Worm (Caenorhabditis elegans) whole organism, young adult: ENCODE data around the gene acr-17.

ENCODE experiments used
- C17E4.6 ChIP-seq: fragments of 200-800 bp; sonication (Bioruptor generic); IDR thresholded peaks from 2 replicates; pipeline ENCODE4 v1.3.6; 2022; ENCODE audit warnings: missing genetic modification reagents, missing genetic modification characterization, missing compliant biosample characterization
- D2030.7 ChIP-seq: fragments of 200-800 bp; sonication (Bioruptor generic); IDR thresholded peaks from 2 replicates; pipeline ENCODE4 v1.3.6; 2022; ENCODE audit warnings: missing genetic modification reagents, missing genetic modification characterization, missing compliant biosample characterization
- F10E7.11 ChIP-seq: sonication (generic microtip); optimal IDR thresholded peaks from 2 replicates; lab custom pipeline; 2017; ENCODE audit warnings: mild to moderate bottlenecking, missing genetic modification characterization, moderate library complexity, missing compliant biosample characterization
- F33H1.4 ChIP-seq: fragments of 200-800 bp; sonication (Bioruptor generic); IDR thresholded peaks from 2 replicates; pipeline ENCODE4 v1.3.6; 2022; ENCODE audit warnings: missing genetic modification reagents, missing genetic modification characterization, missing compliant biosample characterization
- F37B4.10 ChIP-seq: fragments of 200-800 bp; sonication (Bioruptor generic); IDR thresholded peaks from 2 replicates; pipeline ENCODE4 v1.3.6; 2022; ENCODE audit warnings: missing genetic modification characterization, missing compliant biosample characterization
- F39B2.1 ChIP-seq: fragments of 200-800 bp; sonication (Bioruptor generic); IDR thresholded peaks from 2 replicates; pipeline ENCODE4 v1.3.6; 2022; ENCODE audit warnings: missing genetic modification reagents, missing genetic modification characterization, missing compliant biosample characterization
- T07F8.4 ChIP-seq: sonication (generic microtip); optimal IDR thresholded peaks from 2 replicates; lab custom pipeline; 2016; ENCODE audit warnings: mild to moderate bottlenecking, missing genetic modification characterization, moderate library complexity, missing compliant biosample characterization
- T26A5.8 ChIP-seq: sonication (generic microtip); optimal IDR thresholded peaks from 2 replicates; lab custom pipeline; 2016; ENCODE audit warnings: missing genetic modification characterization, missing compliant biosample characterization
- Y56A3A.18 ChIP-seq: fragments of 200-800 bp; sonication (Bioruptor generic); IDR thresholded peaks from 2 replicates; pipeline ENCODE4 v1.3.6; 2022; ENCODE audit warnings: missing genetic modification reagents, missing genetic modification characterization, missing compliant biosample characterization
- akir-1 ChIP-seq: fragments of 200-800 bp; sonication (Bioruptor generic); optimal IDR thresholded peaks from 2 replicates; lab custom pipeline; 2018; ENCODE audit warnings: mild to moderate bottlenecking, missing genetic modification characterization, moderate library complexity, missing compliant biosample characterization
- athp-1 ChIP-seq: sonication (generic microtip); optimal IDR thresholded peaks from 2 replicates; lab custom pipeline; 2017; ENCODE audit warnings: mild to moderate bottlenecking, missing genetic modification characterization, missing compliant biosample characterization
- attf-3 ChIP-seq: fragments of 200-800 bp; sonication (Bioruptor generic); conservative IDR thresholded peaks from 2 replicates; pipeline ENCODE4 v1.3.6; 2022; ENCODE audit warnings: missing genetic modification reagents, missing genetic modification characterization, missing compliant biosample characterization
- attf-5 ChIP-seq: fragments of 200-800 bp; sonication (Bioruptor generic); optimal IDR thresholded peaks from 2 replicates; lab custom pipeline; 2018; ENCODE audit warnings: mild to moderate bottlenecking, missing genetic modification characterization, missing compliant biosample characterization
- attf-6 ChIP-seq: fragments of 200-800 bp; sonication (Bioruptor generic); IDR thresholded peaks from 2 replicates; pipeline ENCODE4 v1.3.6; 2022; ENCODE audit warnings: missing genetic modification reagents, missing genetic modification characterization, missing compliant biosample characterization
- ceh-100 ChIP-seq: fragments of 200-800 bp; sonication (Bioruptor generic); IDR thresholded peaks from 2 replicates; pipeline ENCODE4 v1.3.6; 2022; ENCODE audit warnings: missing genetic modification reagents, missing genetic modification characterization, missing compliant biosample characterization
- ceh-58 ChIP-seq: fragments of 200-800 bp; sonication (Bioruptor generic); IDR thresholded peaks from 2 replicates; pipeline ENCODE4 v1.3.6; 2022; ENCODE audit warnings: missing genetic modification characterization, missing compliant biosample characterization
- ceh-91 ChIP-seq: fragments of 200-800 bp; sonication (Bioruptor generic); IDR thresholded peaks from 2 replicates; pipeline ENCODE4 v1.3.6; 2022; ENCODE audit warnings: missing genetic modification reagents, missing genetic modification characterization, missing compliant biosample characterization
- die-1 ChIP-seq: sonication (generic microtip); optimal IDR thresholded peaks from 2 replicates; lab custom pipeline; 2016; ENCODE audit warnings: missing genotype, mild to moderate bottlenecking, missing genetic modification characterization, missing compliant biosample characterization
- dpff-1 ChIP-seq: sonication (generic microtip); optimal IDR thresholded peaks from 2 replicates; lab custom pipeline; 2017; ENCODE audit warnings: mild to moderate bottlenecking, missing genetic modification characterization, missing compliant biosample characterization
- efl-1 ChIP-seq: fragments of 150-350 bp; optimal IDR thresholded peaks from 2 replicates; lab custom pipeline; 2014; ENCODE audit warnings: missing biosample characterization, missing genetic modification reagents, missing genetic modification characterization
- egrh-3 ChIP-seq: fragments of 200-800 bp; sonication (Bioruptor generic); IDR thresholded peaks from 2 replicates; pipeline ENCODE4 v1.3.6; 2022; ENCODE audit warnings: missing genetic modification reagents, missing genetic modification characterization, missing compliant biosample characterization
- hlh-12 ChIP-seq: sonication (generic microtip); optimal IDR thresholded peaks from 2 replicates; lab custom pipeline; 2016; ENCODE audit warnings: missing genetic modification characterization, missing compliant biosample characterization
- let-526 ChIP-seq: fragments of 200-800 bp; sonication (Bioruptor generic); IDR thresholded peaks from 2 replicates; pipeline ENCODE4 v1.3.6; 2022; ENCODE audit warnings: missing genetic modification reagents, missing genetic modification characterization, missing compliant biosample characterization
- lin-26 ChIP-seq: fragments of 200-800 bp; sonication (Bioruptor generic); IDR thresholded peaks from 2 replicates; pipeline ENCODE4 v1.3.6; 2022; ENCODE audit warnings: missing genetic modification reagents, missing genetic modification characterization, missing compliant biosample characterization
- lin-35 ChIP-seq, 3 experiments: fragments of 150-350 bp in 2 of 3; sonication (generic microtip) in 1 of 3; optimal IDR thresholded peaks; 2 replicates each; lab custom pipeline; 2014 to 2018; ENCODE audit warnings: missing biosample characterization in 3 of 3, missing genetic modification characterization in 3 of 3, missing genetic modification reagents in 3 of 3
- lin-40 ChIP-seq: sonication (generic microtip); optimal IDR thresholded peaks from 2 replicates; lab custom pipeline; 2016; ENCODE audit warnings: missing genetic modification characterization, mild to moderate bottlenecking, missing compliant biosample characterization, missing genotype, missing genetic modification reagents
- lir-1 ChIP-seq: fragments of 200-800 bp; sonication (Bioruptor generic); conservative IDR thresholded peaks from 2 replicates; pipeline ENCODE4 v1.3.6; 2022; ENCODE audit warnings: missing genetic modification reagents, missing genetic modification characterization, missing compliant biosample characterization
- lsy-27 ChIP-seq: sonication (generic microtip); optimal IDR thresholded peaks from 2 replicates; lab custom pipeline; 2017; ENCODE audit warnings: missing genetic modification characterization, mild to moderate bottlenecking, missing compliant biosample characterization, antibody characterized with exemption, missing genotype, borderline replicate concordance; ENCODE audit not compliant: insufficient read depth
- madf-10 ChIP-seq: sonication (generic microtip); optimal IDR thresholded peaks from 2 replicates; lab custom pipeline; 2016; ENCODE audit warnings: mild to moderate bottlenecking, missing genetic modification characterization, missing compliant biosample characterization
- madf-6 ChIP-seq: fragments of 200-800 bp; sonication (Bioruptor generic); IDR thresholded peaks from 2 replicates; pipeline ENCODE4 v1.3.6; 2022; ENCODE audit warnings: missing genetic modification reagents, missing genetic modification characterization, missing compliant biosample characterization
- madf-8 ChIP-seq: fragments of 200-800 bp; sonication (Bioruptor generic); conservative IDR thresholded peaks from 2 replicates; pipeline ENCODE4 v1.3.6; 2022; ENCODE audit warnings: missing genetic modification reagents, missing genetic modification characterization, missing compliant biosample characterization
- mcd-1 ChIP-seq: fragments of 200-800 bp; sonication (Bioruptor generic); IDR thresholded peaks from 2 replicates; pipeline ENCODE4 v1.3.6; 2022; ENCODE audit warnings: missing genetic modification reagents, missing genetic modification characterization, missing compliant biosample characterization
- mel-28 ChIP-seq: sonication (generic microtip); optimal IDR thresholded peaks from 2 replicates; lab custom pipeline; 2016; ENCODE audit warnings: borderline replicate concordance, mild to moderate bottlenecking, missing genetic modification characterization, missing compliant biosample characterization
- mes-4 ChIP-seq: sonication (generic microtip); optimal IDR thresholded peaks from 2 replicates; lab custom pipeline; 2016; ENCODE audit warnings: missing genotype, missing genetic modification characterization, missing compliant biosample characterization
- nfyb-1 ChIP-seq: fragments of 200-800 bp; sonication (Bioruptor generic); IDR thresholded peaks from 2 replicates; pipeline ENCODE4 v1.3.6; 2022; ENCODE audit warnings: missing genetic modification reagents, missing genetic modification characterization, missing compliant biosample characterization
- nhr-80 ChIP-seq: sonication (generic microtip); optimal IDR thresholded peaks from 2 replicates; lab custom pipeline; 2016; ENCODE audit warnings: missing genetic modification characterization, missing compliant biosample characterization
- pbrm-1 ChIP-seq: fragments of 200-800 bp; sonication (Bioruptor generic); IDR thresholded peaks from 2 replicates; pipeline ENCODE4 v1.3.6; 2022; ENCODE audit warnings: missing genetic modification reagents, missing genetic modification characterization, missing compliant biosample characterization
- repo-1 ChIP-seq: sonication (generic microtip); optimal IDR thresholded peaks from 2 replicates; lab custom pipeline; 2017; ENCODE audit warnings: mild to moderate bottlenecking, missing genetic modification characterization, missing compliant biosample characterization
- snpc-3.4 ChIP-seq: sonication (generic microtip); optimal IDR thresholded peaks from 2 replicates; lab custom pipeline; 2017; ENCODE audit warnings: missing genetic modification characterization, mild to moderate bottlenecking, missing compliant biosample characterization, antibody characterized with exemption, moderate library complexity, missing genotype, missing genetic modification reagents
- snpc-4 ChIP-seq, 5 experiments: fragments of 150-350 bp in 1 of 5; sonication (generic microtip) in 4 of 5; optimal IDR thresholded peaks; 2 replicates each; lab custom pipeline; 2014 to 2018; ENCODE audit warnings: missing genetic modification characterization in 5 of 5, missing biosample characterization in 3 of 5, antibody characterized with exemption in 2 of 5, mild to moderate bottlenecking in 2 of 5, missing compliant biosample characterization in 2 of 5, missing genotype in 2 of 5, moderate library complexity in 2 of 5, missing genetic modification reagents in 1 of 5
- sptf-2 ChIP-seq: fragments of 200-800 bp; sonication (Bioruptor generic); optimal IDR thresholded peaks from 2 replicates; lab custom pipeline; 2018; ENCODE audit warnings: mild to moderate bottlenecking, missing genetic modification characterization, missing compliant biosample characterization
- tlf-1 ChIP-seq: fragments of 200-800 bp; sonication (Bioruptor generic); optimal IDR thresholded peaks from 2 replicates; lab custom pipeline; 2018; ENCODE audit warnings: mild to moderate bottlenecking, missing genetic modification characterization, missing compliant biosample characterization
- ztf-22 ChIP-seq: fragments of 200-800 bp; sonication (Bioruptor generic); optimal IDR thresholded peaks from 2 replicates; lab custom pipeline; 2018; ENCODE audit warnings: mild to moderate bottlenecking, missing genetic modification characterization, moderate library complexity, missing compliant biosample characterization

acr-17 gene

ce11 chrV:2656159-2656558 lies 47.7 kb downstream of the acr-17 start:
- no peak for TF ChIP-seq lir-1 (GFP tag; lab: Robert Waterston, UW)
- no peak for TF ChIP-seq T07F8.4
- no peak for TF ChIP-seq ceh-58 (GFP tag; lab: Robert Waterston, UW)
- TF ChIP-seq F37B4.10: no peak
- TF ChIP-seq egrh-3 (GFP tag; lab: Robert Waterston, UW): no peak
- TF ChIP-seq attf-5 (GFP tag; lab: Kevin White, UChicago): peak; percentile 7
- 0 out of 2 replicates have a peak, but pooled peaks have one; percentile 13 for TF ChIP-seq madf-8 (GFP tag; lab: Robert Waterston, UW)
- no peak for TF ChIP-seq repo-1 (tag; lab: Kevin White, UChicago)
- no peak for TF ChIP-seq die-1 (tag; lab: Kevin White, UChicago)
- TF ChIP-seq F10E7.11: no peak
- TF ChIP-seq nhr-80 (tag; lab: Kevin White, UChicago): peak; percentile 21
- no peak for TF ChIP-seq madf-10 (tag; lab: Kevin White, UChicago)
- no peak for TF ChIP-seq tlf-1
- TF ChIP-seq mes-4: no peak
- no peak for TF ChIP-seq attf-3 (GFP tag; lab: Robert Waterston, UW)
- no peak for TF ChIP-seq efl-1 (GFP tag; lab: Kevin White, UChicago)
- no peak for TF ChIP-seq let-526 (GFP tag; lab: Robert Waterston, UW)
- no peak for TF ChIP-seq athp-1 (tag; lab: Kevin White, UChicago)
- TF ChIP-seq ceh-100 (GFP tag; lab: Robert Waterston, UW): no peak
- no peak for TF ChIP-seq snpc-3.4
- TF ChIP-seq madf-6 (GFP tag; lab: Robert Waterston, UW): peak; percentile 46; the same call in 1 of the 2 replicates

- TF ChIP-seq nhr-80 (tag; lab: Kevin White, UChicago) (peak; percentile 82), C17E4.6 (GFP tag; lab: Robert Waterston, UW) (no peak), mcd-1 (GFP tag; lab: Robert Waterston, UW) (peak; percentile 87)
Measured at ce11 chrV:2657682-2658081, 49.2 kb downstream of the acr-17 start.

- TF ChIP-seq Y56A3A.18 (no peak), ceh-58 (GFP tag; lab: Robert Waterston, UW) (no peak), dpff-1 (tag; lab: Kevin White, UChicago) (no peak), lin-40 (tag; lab: Kevin White, UChicago) (no peak), lsy-27 (tag; lab: Kevin White, UChicago) (no peak), akir-1 (GFP tag; lab: Kevin White, UChicago) (no peak), sptf-2 (GFP tag; lab: Kevin White, UChicago) (no peak), T26A5.8 (no peak), hlh-12 (tag; lab: Kevin White, UChicago) (no peak), attf-6 (no peak), F33H1.4 (GFP tag; lab: Robert Waterston, UW) (no peak), mel-28 (tag; lab: Kevin White, UChicago) (no peak)
Measured at ce11 chrV:2660457-2660856, 52.0 kb downstream of the acr-17 start.

- TF ChIP-seq efl-1 (GFP tag; lab: Kevin White, UChicago): peak; percentile 33
- peak in 1 of 3 experiments; percentile 24 for TF ChIP-seq lin-35 (GFP tag; optimal IDR thresholded peaks at IDR 0.05; lab: Kevin White, UChicago)
- peak; percentile 57; the same call in 1 of the 2 replicates for TF ChIP-seq D2030.7
- TF ChIP-seq lin-26: peak; percentile 98
- no peak for TF ChIP-seq madf-8 (GFP tag; lab: Robert Waterston, UW)
- 0 out of 2 replicates have a peak, but pooled peaks have one; percentile 20 for TF ChIP-seq pbrm-1 (GFP tag; lab: Robert Waterston, UW)
- no peak for TF ChIP-seq dpff-1 (tag; lab: Kevin White, UChicago)
- TF ChIP-seq sptf-2 (GFP tag; lab: Kevin White, UChicago): peak; percentile 86
- peak; percentile 28 for TF ChIP-seq snpc-4 (GFP tag; optimal IDR thresholded peaks at IDR 0.05; lab: Kevin White, UChicago)
- TF ChIP-seq snpc-4 (tag; optimal IDR thresholded peaks at IDR 0.05; lab: Kevin White, UChicago): peak in 3 of 4 experiments; percentile 12 to 55 (median 23)
- peak; percentile 13 for TF ChIP-seq nhr-80 (tag; lab: Kevin White, UChicago)
- TF ChIP-seq ceh-91: 0 out of 2 replicates have a peak, but pooled peaks have one; percentile 13
- no peak for TF ChIP-seq mes-4
- TF ChIP-seq nfyb-1 (GFP tag; lab: Robert Waterston, UW): peak; percentile 78
- peak; percentile 60; the same call in 1 of the 2 replicates for TF ChIP-seq attf-6
- TF ChIP-seq ztf-22: peak; percentile 35
- TF ChIP-seq F39B2.1 (GFP tag; lab: Robert Waterston, UW): no peak
Measured at ce11 chrV:2664525-2665053, 56.1 kb downstream of the acr-17 start, which contains the start of gene ndx-2. Gene ndx-2, minus strand, starts transcription at chrV:2665003.
